Worm (Caenorhabditis elegans): ENCODE measurements around the gene C53D6.6.

ce11 chrIV:8979695-8980094 lies 52.8 kb downstream of the C53D6.6 start, which contains the start of gene col-119:
- TF ChIP-seq lsy-2 (tag; optimal IDR thresholded peaks at IDR 0.05) (no peak), efl-3 (GFP tag; optimal IDR thresholded peaks at IDR 0.05) (no peak), rnt-1 (tag; optimal IDR thresholded peaks at IDR 0.05) (no peak), pag-3 (tag; optimal IDR thresholded peaks at IDR 0.05; ENCODE audit: borderline replicate concordance, insufficient read depth) (no peak), dsc-1 (tag; optimal IDR thresholded peaks at IDR 0.05) (no peak), C04F5.9 (tag; optimal IDR thresholded peaks at IDR 0.05) (no peak), unc-130 (tag; optimal IDR thresholded peaks at IDR 0.05) (no peak), jun-1 (tag; optimal IDR thresholded peaks at IDR 0.05) (no peak), unc-30 (tag; optimal IDR thresholded peaks at IDR 0.05) (no peak), nhr-77 (tag; optimal IDR thresholded peaks at IDR 0.05) (no peak), lir-3 (tag; optimal IDR thresholded peaks at IDR 0.05; ENCODE audit: poor library complexity) (no peak), lin-39 (tag; optimal IDR thresholded peaks at IDR 0.05) (no peak), fos-1 (tag; optimal IDR thresholded peaks at IDR 0.05) (no peak), ets-5 (GFP tag; IDR thresholded peaks at IDR 0.05) (no peak)

Data from whole organism, L1 larva.